Fruit fly (Drosophila melanogaster) whole organism, embryonic: ENCODE measurements around the gene CG13455.
A peak's percentile ranks its signal among the peaks of the same experiment; 100 is the strongest.

Source experiments
- Ada2b ChIP-seq: fragments of 200-800 bp; sonication (Bioruptor generic); IDR thresholded peaks from 2 replicates; pipeline ENCODE4 v1.3.6; 2022; ENCODE audit warnings: missing biosample characterization, missing genetic modification characterization
- Atf6 ChIP-seq: fragments of 200-800 bp; sonication (Bioruptor generic); IDR thresholded peaks from 2 replicates; pipeline ENCODE4 v1.3.6; 2022; ENCODE audit warnings: missing biosample characterization, missing genetic modification characterization
- Bdp1 ChIP-seq: fragments of 200-800 bp; sonication (Bioruptor generic); optimal IDR thresholded peaks from 3 replicates; lab custom pipeline; 2016; ENCODE audit warnings: missing biosample characterization, missing genetic modification characterization
- BtbVII ChIP-seq: fragments of 200-800 bp; sonication (Bioruptor generic); optimal IDR thresholded peaks from 3 replicates; lab custom pipeline; 2017; ENCODE audit warnings: missing biosample characterization, mild to moderate bottlenecking, missing genetic modification characterization
- CG12299 ChIP-seq: fragments of 200-800 bp; sonication (Bioruptor generic); optimal IDR thresholded peaks from 2 replicates; lab custom pipeline; 2018; ENCODE audit warnings: missing biosample characterization, mild to moderate bottlenecking, missing genetic modification characterization
- CG1233 ChIP-seq: fragments of 200-800 bp; sonication (Bioruptor generic); optimal IDR thresholded peaks from 4 replicates; lab custom pipeline; 2018; ENCODE audit warnings: missing biosample characterization, mild to moderate bottlenecking, missing genetic modification characterization
- CG14050 ChIP-seq: fragments of 200-800 bp; sonication (Bioruptor generic); IDR thresholded peaks from 3 replicates; pipeline ENCODE4 v1.3.6; 2022; ENCODE audit warnings: missing biosample characterization, missing genetic modification characterization
- CG14667 ChIP-seq: fragments of 200-800 bp; sonication (Bioruptor generic); IDR thresholded peaks from 2 replicates; pipeline ENCODE4 v1.3.6; 2022; ENCODE audit warnings: missing biosample characterization, missing genetic modification characterization
- CG15073 ChIP-seq: fragments of 200-800 bp; sonication (Bioruptor generic); optimal IDR thresholded peaks from 2 replicates; lab custom pipeline; 2016; ENCODE audit warnings: missing biosample characterization, missing genetic modification characterization
- CG1529 ChIP-seq: fragments of 200-800 bp; sonication (Bioruptor generic); optimal IDR thresholded peaks from 3 replicates; lab custom pipeline; 2018; ENCODE audit warnings: missing biosample characterization, missing genetic modification characterization
- CG15601 ChIP-seq: fragments of 200-800 bp; sonication (Bioruptor generic); optimal IDR thresholded peaks from 3 replicates; lab custom pipeline; 2019; ENCODE audit warnings: missing biosample characterization, mild to moderate bottlenecking, missing genetic modification characterization, moderate library complexity
- CG17328 ChIP-seq: fragments of 200-800 bp; sonication (Bioruptor generic); IDR thresholded peaks from 2 replicates; pipeline ENCODE4 v1.3.6; 2022; ENCODE audit warnings: missing biosample characterization, missing genetic modification characterization
- CG18476 ChIP-seq: fragments of 200-800 bp; sonication (Bioruptor generic); optimal IDR thresholded peaks from 2 replicates; lab custom pipeline; 2016; ENCODE audit warnings: missing biosample characterization, mild to moderate bottlenecking, missing genetic modification characterization
- CG2712 ChIP-seq: fragments of 200-800 bp; optimal IDR thresholded peaks from 3 replicates; lab custom pipeline; 2019; ENCODE audit warnings: missing biosample characterization, mild to moderate bottlenecking, missing genetic modification characterization, moderate library complexity
- CG4328 ChIP-seq: fragments of 200-800 bp; sonication (Bioruptor generic); optimal IDR thresholded peaks from 3 replicates; lab custom pipeline; 2017; ENCODE audit warnings: missing biosample characterization, missing genetic modification reagents, missing genetic modification characterization
- CG4617 ChIP-seq: fragments of 200-800 bp; sonication (Bioruptor generic); optimal IDR thresholded peaks from 3 replicates; lab custom pipeline; 2016; ENCODE audit warnings: missing biosample characterization, missing genetic modification characterization, borderline replicate concordance
- CG8290 ChIP-seq, 3 experiments: fragments of 200-800 bp; sonication (Bioruptor generic); optimal IDR thresholded peaks; 2 replicates each; lab custom pipeline; 2016 to 2019; ENCODE audit warnings: missing biosample characterization in 3 of 3, missing genetic modification characterization in 3 of 3, mild to moderate bottlenecking in 2 of 3, moderate library complexity in 1 of 3
- CG8944 ChIP-seq: fragments of 200-800 bp; sonication (Bioruptor generic); optimal IDR thresholded peaks from 3 replicates; lab custom pipeline; 2016; ENCODE audit warnings: missing biosample characterization, missing genetic modification characterization
- Camta ChIP-seq: fragments of 200-800 bp; sonication (Bioruptor generic); optimal IDR thresholded peaks from 2 replicates; lab custom pipeline; 2016; ENCODE audit warnings: missing biosample characterization, missing genetic modification characterization
- Drgx ChIP-seq: fragments of 200-800 bp; sonication (Bioruptor generic); IDR thresholded peaks from 2 replicates; pipeline ENCODE4 v1.3.6; 2022; ENCODE audit warnings: missing biosample characterization, missing genetic modification characterization
- HLHmδ ChIP-seq: fragments of 200-800 bp; sonication (Bioruptor generic); optimal IDR thresholded peaks from 2 replicates; lab custom pipeline; 2018; ENCODE audit warnings: missing biosample characterization, mild to moderate bottlenecking, missing genetic modification characterization, moderate library complexity
- Hr51 ChIP-seq, 2 experiments: fragments of 200-800 bp; sonication (Bioruptor generic); optimal IDR thresholded peaks; 2 replicates in 1 of 2; 3 replicates in 1 of 2; lab custom pipeline; 2016 to 2018; ENCODE audit warnings: missing biosample characterization in 2 of 2, missing genetic modification characterization in 2 of 2, mild to moderate bottlenecking in 1 of 2, moderate library complexity in 1 of 2
- Mad ChIP-seq: fragments of 200-800 bp; sonication (Bioruptor generic); optimal IDR thresholded peaks from 2 replicates; lab custom pipeline; 2016; ENCODE audit warnings: missing biosample characterization, missing genetic modification characterization
- Mes4 ChIP-seq: fragments of 200-800 bp; sonication (Bioruptor generic); optimal IDR thresholded peaks from 2 replicates; lab custom pipeline; 2016; ENCODE audit warnings: missing biosample characterization, missing genetic modification characterization
- NC2β ChIP-seq: fragments of 200-800 bp; sonication (Bioruptor generic); optimal IDR thresholded peaks from 2 replicates; lab custom pipeline; 2016; ENCODE audit warnings: missing biosample characterization, missing genetic modification characterization
- PHDP ChIP-seq: fragments of 200-800 bp; sonication (Bioruptor generic); optimal IDR thresholded peaks from 3 replicates; lab custom pipeline; 2018; ENCODE audit warnings: missing biosample characterization, mild to moderate bottlenecking, missing genetic modification characterization, moderate library complexity
- Sox100B ChIP-seq: fragments of 200-800 bp; sonication (Bioruptor generic); optimal IDR thresholded peaks from 3 replicates; lab custom pipeline; 2018; ENCODE audit warnings: missing biosample characterization, mild to moderate bottlenecking, missing genetic modification characterization
- Tbp ChIP-seq: fragments of >200 bp; optimal IDR thresholded peaks from 2 replicates; lab custom pipeline; 2018; ENCODE audit warnings: missing biosample characterization, missing genetic modification characterization
- ara ChIP-seq: fragments of 200-800 bp; sonication (Bioruptor generic); IDR thresholded peaks from 2 replicates; pipeline ENCODE4 v1.3.6; 2022; ENCODE audit warnings: missing biosample characterization, missing genetic modification characterization
- cwo ChIP-seq: fragments of 200-800 bp; sonication (Bioruptor generic); optimal IDR thresholded peaks from 3 replicates; lab custom pipeline; 2017; ENCODE audit warnings: missing biosample characterization, missing genetic modification characterization, mild to moderate bottlenecking, moderate library complexity, missing genetic modification reagents
- emc ChIP-seq: fragments of 200-800 bp; sonication (Bioruptor generic); optimal IDR thresholded peaks from 2 replicates; lab custom pipeline; 2016; ENCODE audit warnings: missing biosample characterization, missing genetic modification characterization
- ftz-f1 ChIP-seq: fragments of 200-800 bp; sonication (Bioruptor generic); optimal IDR thresholded peaks from 2 replicates; lab custom pipeline; 2016; ENCODE audit warnings: missing biosample characterization, missing genetic modification characterization
- fu2 ChIP-seq: fragments of 200-800 bp; sonication (Bioruptor generic); optimal IDR thresholded peaks from 2 replicates; lab custom pipeline; 2016; ENCODE audit warnings: missing biosample characterization, missing genetic modification characterization
- gsb-n ChIP-seq: fragments of 200-800 bp; sonication (Bioruptor generic); optimal IDR thresholded peaks from 3 replicates; lab custom pipeline; 2018; ENCODE audit warnings: missing biosample characterization, mild to moderate bottlenecking, missing genetic modification characterization
- jing ChIP-seq: fragments of 200-800 bp; sonication (Bioruptor generic); optimal IDR thresholded peaks from 2 replicates; lab custom pipeline; 2018; ENCODE audit warnings: missing biosample characterization, mild to moderate bottlenecking, missing genetic modification characterization
- kay ChIP-seq: fragments of 200-800 bp; sonication (Bioruptor generic); optimal IDR thresholded peaks from 2 replicates; lab custom pipeline; 2016; ENCODE audit warnings: missing biosample characterization, missing genetic modification characterization
- mam ChIP-seq: fragments of 200-800 bp; sonication (Bioruptor generic); optimal IDR thresholded peaks from 3 replicates; lab custom pipeline; 2016; ENCODE audit warnings: missing biosample characterization, missing genetic modification characterization
- nerfin-1 ChIP-seq: fragments of 200-800 bp; sonication (Bioruptor generic); optimal IDR thresholded peaks from 3 replicates; lab custom pipeline; 2019; ENCODE audit warnings: missing biosample characterization, mild to moderate bottlenecking, missing genetic modification characterization, moderate library complexity
- pfk ChIP-seq: fragments of 200-800 bp; sonication (Bioruptor generic); optimal IDR thresholded peaks from 2 replicates; lab custom pipeline; 2018; ENCODE audit warnings: missing biosample characterization, mild to moderate bottlenecking, missing genetic modification characterization, moderate library complexity
- pho ChIP-seq: fragments of 200-800 bp; sonication (Bioruptor generic); optimal IDR thresholded peaks from 2 replicates; lab custom pipeline; 2016; ENCODE audit warnings: missing biosample characterization, missing genetic modification characterization
- pros ChIP-seq: fragments of 200-800 bp; sonication (Bioruptor generic); optimal IDR thresholded peaks from 3 replicates; lab custom pipeline; 2019; ENCODE audit warnings: missing biosample characterization, mild to moderate bottlenecking, missing genetic modification characterization, moderate library complexity
- row ChIP-seq: fragments of 200-800 bp; sonication (Bioruptor generic); IDR thresholded peaks from 3 replicates; pipeline ENCODE4 v1.3.6; 2022; ENCODE audit warnings: missing biosample characterization, missing genetic modification characterization
- salm ChIP-seq: fragments of 200-800 bp; sonication (Bioruptor generic); optimal IDR thresholded peaks from 2 replicates; lab custom pipeline; 2018; ENCODE audit warnings: missing biosample characterization, mild to moderate bottlenecking, missing genetic modification characterization
- slou ChIP-seq: fragments of 200-800 bp; sonication (Bioruptor generic); optimal IDR thresholded peaks from 3 replicates; lab custom pipeline; 2016; ENCODE audit warnings: missing biosample characterization, missing genetic modification characterization
- tin ChIP-seq: fragments of 200-800 bp; sonication (Bioruptor generic); optimal IDR thresholded peaks from 3 replicates; lab custom pipeline; 2016; ENCODE audit warnings: missing biosample characterization, missing genetic modification characterization
- tio ChIP-seq: fragments of 200-800 bp; sonication (Bioruptor generic); optimal IDR thresholded peaks from 2 replicates; lab custom pipeline; 2017; ENCODE audit warnings: missing biosample characterization, missing genetic modification characterization, inconsistent platforms
- unpg ChIP-seq: fragments of 200-800 bp; sonication (Bioruptor generic); optimal IDR thresholded peaks from 3 replicates; lab custom pipeline; 2018; ENCODE audit warnings: missing biosample characterization, mild to moderate bottlenecking, missing genetic modification characterization, moderate library complexity
- wor ChIP-seq: fragments of 200-800 bp; sonication (Bioruptor generic); IDR thresholded peaks from 2 replicates; pipeline ENCODE4 v1.3.6; 2022; ENCODE audit warnings: missing biosample characterization, missing genetic modification characterization

CG13455 gene

dm6 chr3L:15534274-15535227 lies 38.2 kb downstream of the CG13455 start (continued):
- peak; percentile 34 for TF ChIP-seq gsb-n (tag; lab: Kevin White, UChicago)
- TF ChIP-seq Mad (GFP tag; lab: Kevin White, UChicago) = peak; percentile 35
- TF ChIP-seq pho (GFP tag; lab: Kevin White, UChicago) = peak; percentile 73
- TF ChIP-seq Drgx (GFP tag; lab: Robert Waterston, UW) = peak; percentile 28; the same call in 1 of the 2 replicates
- TF ChIP-seq pfk (GFP tag; lab: Kevin White, UChicago) = no peak
- TF ChIP-seq Sox100B (GFP tag; lab: Kevin White, UChicago) = peak; percentile 78
- TF ChIP-seq HLHmδ = peak; percentile 13
- TF ChIP-seq fu2 (GFP tag; lab: Kevin White, UChicago) = peak; percentile 16
- TF ChIP-seq wor = peak; percentile 53; the same call in 1 of the 2 replicates
- peak in 1 of 2 experiments; percentile 77 for TF ChIP-seq Hr51 (GFP tag; optimal IDR thresholded peaks at IDR 0.05; lab: Kevin White, UChicago)
- TF ChIP-seq CG2712 (tag; lab: Kevin White, UChicago) = peak; percentile 63
- TF ChIP-seq nerfin-1 (tag; lab: Kevin White, UChicago) = peak; percentile 53
- TF ChIP-seq ftz-f1 (GFP tag; lab: Kevin White, UChicago) = no peak
- peak; percentile 35 for TF ChIP-seq PHDP
- peak; percentile 46 for TF ChIP-seq Mes4 (GFP tag; lab: Kevin White, UChicago)
- TF ChIP-seq unpg = peak; percentile 34
- peak; percentile 15 for TF ChIP-seq BtbVII (GFP tag; lab: Kevin White, UChicago)
- TF ChIP-seq Tbp = no peak
- no peak; the same call in 2 of the 3 replicates for TF ChIP-seq CG14050
- peak; percentile 38 for TF ChIP-seq CG14667 (GFP tag; lab: Robert Waterston, UW)
- peak; percentile 28 for TF ChIP-seq tin (GFP tag; lab: Kevin White, UChicago)
- TF ChIP-seq slou = peak; percentile 28
- peak; percentile 62 for TF ChIP-seq mam (GFP tag; lab: Kevin White, UChicago)
- no peak for TF ChIP-seq salm
- TF ChIP-seq CG15073 (GFP tag; lab: Kevin White, UChicago) = no peak
- TF ChIP-seq jing (GFP tag; lab: Kevin White, UChicago) = peak; percentile 37
- TF ChIP-seq CG1529 (GFP tag; lab: Kevin White, UChicago) = peak; percentile 62
- TF ChIP-seq CG4328 (GFP tag; lab: Kevin White, UChicago) = peak; percentile 50
- TF ChIP-seq emc (GFP tag; lab: Kevin White, UChicago) = no peak
- TF ChIP-seq CG8944 = peak; percentile 59
- TF ChIP-seq tio (GFP tag; lab: Kevin White, UChicago) = peak; percentile 82
- peak; percentile 41 for TF ChIP-seq CG8290 (GFP tag; optimal IDR thresholded peaks at IDR 0.05; lab: Kevin White, UChicago)
- peak in 1 of 2 experiments; percentile 46 for TF ChIP-seq CG8290 (tag; optimal IDR thresholded peaks at IDR 0.05; lab: Kevin White, UChicago)
- peak; percentile 46 for TF ChIP-seq CG18476 (GFP tag; lab: Kevin White, UChicago)
- no peak for TF ChIP-seq CG12299
- TF ChIP-seq CG17328 (GFP tag; lab: Robert Waterston, UW) = 0 out of 2 replicates have a peak, but pooled peaks have one; percentile 55
- TF ChIP-seq NC2β (GFP tag; lab: Kevin White, UChicago) = peak; percentile 31
- TF ChIP-seq Bdp1 (GFP tag; lab: Kevin White, UChicago) = peak; percentile 1
- TF ChIP-seq cwo (GFP tag; lab: Kevin White, UChicago) = peak; percentile 43
- TF ChIP-seq Atf6 (GFP tag; lab: Robert Waterston, UW) = peak; percentile 15; the same call in 1 of the 2 replicates
- peak; percentile 7; the same call in 1 of the 2 replicates for TF ChIP-seq Ada2b (GFP tag; lab: Robert Waterston, UW)
- TF ChIP-seq row (GFP tag; lab: Robert Waterston, UW) = peak; percentile 91
- TF ChIP-seq pros = peak; percentile 18
- peak; percentile 36; the same call in 1 of the 2 replicates for TF ChIP-seq ara
- TF ChIP-seq CG1233 (GFP tag; lab: Kevin White, UChicago) = peak; percentile 67
- TF ChIP-seq Camta (GFP tag; lab: Kevin White, UChicago) = peak; percentile 51
- TF ChIP-seq kay (GFP tag; lab: Kevin White, UChicago) = peak; percentile 17
- peak; percentile 42 for TF ChIP-seq CG15601 (tag; lab: Kevin White, UChicago)
- TF ChIP-seq CG4617 (GFP tag; lab: Kevin White, UChicago) = peak; percentile 5
